Fruit fly (Drosophila melanogaster): ENCODE data around the gene CG33630.

- TF ChIP-seq Sin3A (optimal IDR thresholded peaks at IDR 0.05) = no peak
- TF ChIP-seq h (optimal IDR thresholded peaks at IDR 0.05) = no peak
- TF ChIP-seq psq (optimal IDR thresholded peaks at IDR 0.05) = no peak
- TF ChIP-seq ttk (optimal IDR thresholded peaks at IDR 0.05) = no peak
- TF ChIP-seq insv (optimal IDR thresholded peaks at IDR 0.05) = no peak
- TF ChIP-seq Myc (optimal IDR thresholded peaks at IDR 0.05) = no peak
These were observed 24.3 kb downstream of the CG33630 start for dm6 chr3R:10086683-10087082.
